Worm (Caenorhabditis elegans) whole organism, L4 larva: Measurements from ENCODE around the gene ags-3.

Experiments
- mep-1 ChIP-seq: fragments of 150-350 bp; sonication (generic microtip); optimal IDR thresholded peaks from 3 replicates; lab custom pipeline; 2014; ENCODE audit warnings: missing biosample characterization, missing genetic modification characterization
- nhr-6 ChIP-seq: fragments of 150-350 bp; optimal IDR thresholded peaks from 2 replicates; lab custom pipeline; 2014; ENCODE audit warnings: missing biosample characterization, missing genetic modification characterization
- saeg-2 ChIP-seq: fragments of 200-800 bp; sonication (Bioruptor generic); IDR thresholded peaks from 2 replicates; pipeline ENCODE4 v1.3.6; 2022; ENCODE audit warnings: missing genetic modification reagents, missing genetic modification characterization, missing compliant biosample characterization

ce11 chrX:5293862-5294261 is 9.5 kb downstream of the ags-3 start:
- TF ChIP-seq saeg-2 (GFP tag; lab: Robert Waterston, UW) (no peak), nhr-6 (tag; lab: Kevin White, UChicago) (no peak), mep-1 (no peak)
